Worm (Caenorhabditis elegans) whole organism, L4 larva: Measurements from ENCODE around the gene Y17G7B.12.

ENCODE experiments used
- D1046.2 ChIP-seq: fragments of 200-800 bp; sonication (Bioruptor generic); IDR thresholded peaks from 2 replicates; pipeline ENCODE4 v1.3.6; 2022; ENCODE audit warnings: missing genetic modification characterization, missing compliant biosample characterization
- F49E8.2 ChIP-seq: sonication (generic microtip); optimal IDR thresholded peaks from 2 replicates; lab custom pipeline; 2016; ENCODE audit warnings: missing compliant biosample characterization, mild to moderate bottlenecking, missing genetic modification characterization, borderline replicate concordance
- T20F7.1 ChIP-seq: fragments of 200-800 bp; sonication (Bioruptor generic); optimal IDR thresholded peaks from 2 replicates; lab custom pipeline; 2018; ENCODE audit warnings: mild to moderate bottlenecking, missing genetic modification characterization, missing compliant biosample characterization
- T26A8.4 ChIP-seq: fragments of 200-800 bp; sonication (Bioruptor generic); IDR thresholded peaks from 2 replicates; pipeline ENCODE4 v1.3.6; 2022; ENCODE audit warnings: missing genetic modification characterization, missing compliant biosample characterization
- Y48G9A.11 ChIP-seq: fragments of 200-800 bp; sonication (Bioruptor generic); IDR thresholded peaks from 2 replicates; pipeline ENCODE4 v1.3.6; 2022; ENCODE audit warnings: missing genetic modification reagents, missing genetic modification characterization, missing compliant biosample characterization
- Y75B8A.6 ChIP-seq: fragments of 200-800 bp; sonication (Bioruptor generic); IDR thresholded peaks from 2 replicates; pipeline ENCODE4 v1.3.6; 2022; ENCODE audit warnings: missing genetic modification reagents, missing genetic modification characterization, missing compliant biosample characterization
- aha-1 ChIP-seq: fragments of 150-350 bp; peaks from one replicate; lab custom pipeline; 2014; ENCODE audit warnings: missing biosample characterization, missing genetic modification characterization
- ceh-62 ChIP-seq: sonication (generic microtip); optimal IDR thresholded peaks from 2 replicates; lab custom pipeline; 2017; ENCODE audit warnings: missing biosample characterization, missing genetic modification characterization
- ceh-82 ChIP-seq: sonication (generic microtip); optimal IDR thresholded peaks from 2 replicates; lab custom pipeline; 2017; ENCODE audit warnings: missing biosample characterization, missing genetic modification characterization
- dpl-1 ChIP-seq: fragments of 150-350 bp; optimal IDR thresholded peaks from 2 replicates; lab custom pipeline; 2014; ENCODE audit warnings: missing biosample characterization, missing genetic modification reagents, missing genetic modification characterization
- dve-1 ChIP-seq: sonication (generic microtip); optimal IDR thresholded peaks from 2 replicates; lab custom pipeline; 2017; ENCODE audit warnings: antibody characterized with exemption, mild to moderate bottlenecking, missing genetic modification characterization, missing compliant biosample characterization; ENCODE audit not compliant: insufficient read depth
- egl-43 ChIP-seq: fragments of 200-800 bp; sonication (Bioruptor generic); IDR thresholded peaks from 2 replicates; pipeline ENCODE4 v1.3.6; 2022; ENCODE audit warnings: missing genetic modification reagents, missing genetic modification characterization, missing compliant biosample characterization
- gei-8 ChIP-seq: fragments of 200-800 bp; sonication (Bioruptor generic); optimal IDR thresholded peaks from 2 replicates; lab custom pipeline; 2018; ENCODE audit warnings: mild to moderate bottlenecking, missing genetic modification characterization, missing compliant biosample characterization
- hif-1 ChIP-seq, 2 experiments: sonication (generic microtip); optimal IDR thresholded peaks; 2 replicates each; lab custom pipeline; 2016 to 2017; ENCODE audit warnings: missing compliant biosample characterization in 2 of 2, missing genetic modification characterization in 2 of 2, missing genetic modification reagents in 2 of 2, missing genotype in 2 of 2, mild to moderate bottlenecking in 1 of 2
- hlh-11 ChIP-seq: fragments of 200-800 bp; sonication (Bioruptor generic); optimal IDR thresholded peaks from 2 replicates; lab custom pipeline; 2018; ENCODE audit warnings: mild to moderate bottlenecking, missing genetic modification characterization, missing compliant biosample characterization
- hlh-30 ChIP-seq: sonication (generic microtip); optimal IDR thresholded peaks from 2 replicates; lab custom pipeline; 2017; ENCODE audit warnings: antibody characterized with exemption, mild to moderate bottlenecking, missing genetic modification characterization, missing compliant biosample characterization; ENCODE audit not compliant: insufficient read depth
- hmg-1.1 ChIP-seq: fragments of 200-800 bp; sonication (Bioruptor generic); IDR thresholded peaks from 2 replicates; pipeline ENCODE4 v1.3.6; 2022; ENCODE audit warnings: missing genetic modification reagents, missing genetic modification characterization, missing compliant biosample characterization
- lin-1 ChIP-seq: fragments of 200-800 bp; sonication (Bioruptor generic); IDR thresholded peaks from 2 replicates; pipeline ENCODE4 v1.3.6; 2022; ENCODE audit warnings: missing genetic modification reagents, missing genetic modification characterization, missing compliant biosample characterization
- lin-15B ChIP-seq: fragments of 150-350 bp; sonication (generic microtip); optimal IDR thresholded peaks from 3 replicates; lab custom pipeline; 2014; ENCODE audit warnings: missing biosample characterization, missing genetic modification characterization
- lin-39 ChIP-seq: fragments of 150-350 bp; optimal IDR thresholded peaks from 2 replicates; lab custom pipeline; 2014; ENCODE audit warnings: missing biosample characterization, missing genetic modification reagents, missing genetic modification characterization
- lsy-2 ChIP-seq, 2 experiments: fragments of 150-350 bp in 1 of 2; sonication (generic microtip) in 1 of 2; optimal IDR thresholded peaks; 2 replicates each; lab custom pipeline; 2014 to 2017; ENCODE audit warnings: missing biosample characterization in 2 of 2, missing genetic modification characterization in 2 of 2
- madf-5 ChIP-seq, 2 experiments: fragments of 200-800 bp; sonication (Bioruptor generic); IDR thresholded peaks; 2 replicates each; pipeline ENCODE4 v1.3.6; 2022; ENCODE audit warnings: missing compliant biosample characterization in 2 of 2, missing genetic modification characterization in 2 of 2
- mdl-1 ChIP-seq, 2 experiments: fragments of 150-350 bp in 1 of 2; sonication (generic microtip) in 1 of 2; optimal IDR thresholded peaks; 2 replicates each; lab custom pipeline; 2014 to 2017; ENCODE audit warnings: missing biosample characterization in 2 of 2, missing genetic modification characterization in 2 of 2
- mxl-3 ChIP-seq: fragments of 200-800 bp; sonication (Bioruptor generic); optimal IDR thresholded peaks from 2 replicates; lab custom pipeline; 2018; ENCODE audit warnings: mild to moderate bottlenecking, missing genetic modification characterization, missing compliant biosample characterization
- nhr-10 ChIP-seq: fragments of 150-350 bp; optimal IDR thresholded peaks from 2 replicates; lab custom pipeline; 2014; ENCODE audit warnings: missing biosample characterization, missing genetic modification characterization
- nhr-11 ChIP-seq: fragments of 150-350 bp; optimal IDR thresholded peaks from 2 replicates; lab custom pipeline; 2014; ENCODE audit warnings: missing biosample characterization, missing genetic modification characterization
- nhr-25 ChIP-seq: sonication (generic microtip); optimal IDR thresholded peaks from 2 replicates; lab custom pipeline; 2017; ENCODE audit warnings: missing genetic modification characterization, mild to moderate bottlenecking, missing compliant biosample characterization, antibody characterized with exemption, moderate library complexity, borderline replicate concordance; ENCODE audit not compliant: insufficient read depth
- nhr-28 ChIP-seq: fragments of 150-350 bp; optimal IDR thresholded peaks from 2 replicates; lab custom pipeline; 2014; ENCODE audit warnings: missing biosample characterization, missing genetic modification characterization
- nhr-48 ChIP-seq: sonication (generic microtip); optimal IDR thresholded peaks from 2 replicates; lab custom pipeline; 2016; ENCODE audit warnings: mild to moderate bottlenecking, missing genetic modification characterization, missing compliant biosample characterization
- nhr-6 ChIP-seq: fragments of 150-350 bp; optimal IDR thresholded peaks from 2 replicates; lab custom pipeline; 2014; ENCODE audit warnings: missing biosample characterization, missing genetic modification characterization
- nhr-76 ChIP-seq: fragments of 150-350 bp; optimal IDR thresholded peaks from 2 replicates; lab custom pipeline; 2014; ENCODE audit warnings: missing biosample characterization, missing genetic modification characterization
- php-3 ChIP-seq: fragments of 200-800 bp; sonication (Bioruptor generic); IDR thresholded peaks from 2 replicates; pipeline ENCODE4 v1.3.6; 2022; ENCODE audit warnings: missing genetic modification reagents, missing genetic modification characterization, missing compliant biosample characterization
- rbr-2 ChIP-seq: sonication (generic microtip); optimal IDR thresholded peaks from 2 replicates; lab custom pipeline; 2016; ENCODE audit warnings: missing genotype, missing genetic modification characterization, missing compliant biosample characterization
- sdz-12 ChIP-seq: fragments of 200-800 bp; sonication (Bioruptor generic); optimal IDR thresholded peaks from 2 replicates; lab custom pipeline; 2018; ENCODE audit warnings: mild to moderate bottlenecking, missing genetic modification characterization, missing compliant biosample characterization
- set-16 ChIP-seq: fragments of 200-800 bp; sonication (Bioruptor generic); IDR thresholded peaks from 2 replicates; pipeline ENCODE4 v1.3.6; 2022; ENCODE audit warnings: missing genetic modification reagents, missing genetic modification characterization, missing compliant biosample characterization
- skn-1 ChIP-seq: fragments of 150-350 bp; optimal IDR thresholded peaks from 2 replicates; lab custom pipeline; 2014; ENCODE audit warnings: missing biosample characterization, missing genetic modification characterization
- tag-97 ChIP-seq: fragments of 200-800 bp; sonication (Bioruptor generic); IDR thresholded peaks from 2 replicates; pipeline ENCODE4 v1.3.6; 2022; ENCODE audit warnings: missing genetic modification characterization, missing compliant biosample characterization
- unc-130 ChIP-seq: sonication (generic microtip); optimal IDR thresholded peaks from 2 replicates; lab custom pipeline; 2016; ENCODE audit warnings: missing genetic modification reagents, missing genetic modification characterization, missing compliant biosample characterization
- unc-39 ChIP-seq: sonication (generic microtip); optimal IDR thresholded peaks from 2 replicates; lab custom pipeline; 2017; ENCODE audit warnings: missing biosample characterization, missing genetic modification characterization
- unc-62 ChIP-seq, 3 experiments: fragments of 150-350 bp in 1 of 3; sonication (generic microtip); optimal IDR thresholded peaks in 2 of 3; peaks in 1 of 3; 1 replicate in 1 of 3; 2 replicates in 2 of 3; lab custom pipeline; 2014 to 2017; ENCODE audit warnings: missing biosample characterization in 3 of 3, missing genetic modification characterization in 3 of 3, missing genetic modification reagents in 3 of 3, missing genotype in 1 of 3
- vab-7 ChIP-seq: fragments of 200-800 bp; sonication (Bioruptor generic); IDR thresholded peaks from 2 replicates; pipeline ENCODE4 v1.3.6; 2022; ENCODE audit warnings: missing genetic modification reagents, missing genetic modification characterization, missing compliant biosample characterization
- zfp-2 ChIP-seq: sonication (generic microtip); optimal IDR thresholded peaks from 2 replicates; lab custom pipeline; 2016; ENCODE audit warnings: mild to moderate bottlenecking, missing genetic modification characterization, missing compliant biosample characterization

Y17G7B.12 gene

ce11 chrII:12052924-12053323 is 29.3 kb downstream of the Y17G7B.12 start (continued):
- TF ChIP-seq F49E8.2 (tag; lab: Kevin White, UChicago) (no peak), ceh-82 (tag; lab: Kevin White, UChicago) (no peak), nhr-6 (tag; lab: Kevin White, UChicago) (no peak), nhr-11 (tag; lab: Kevin White, UChicago) (no peak), Y48G9A.11 (GFP tag; lab: Robert Waterston, UW) (no peak), set-16 (0 out of 2 replicates have a peak, but pooled peaks have one; percentile 26), rbr-2 (tag; lab: Kevin White, UChicago) (no peak), lin-39 (no peak), T26A8.4 (no peak), Y75B8A.6 (GFP tag; lab: Robert Waterston, UW) (no peak)

- TF ChIP-seq egl-43 (GFP tag; lab: Robert Waterston, UW) = no peak
- TF ChIP-seq mxl-3 (GFP tag; lab: Kevin White, UChicago) = peak; percentile 70
- TF ChIP-seq unc-62 (GFP tag; optimal IDR thresholded peaks at IDR 0.05 in 1 of 2; lab: Kevin White, UChicago) = peak in 1 of 2 experiments; percentile 58
- TF ChIP-seq unc-62 (tag; optimal IDR thresholded peaks at IDR 0.05; lab: Kevin White, UChicago) = no peak
- TF ChIP-seq T26A8.4 = no peak
- peak; percentile 37 for TF ChIP-seq hlh-30 (tag; lab: Kevin White, UChicago)
- peak; percentile 35 to 77 for TF ChIP-seq mdl-1 (tag; optimal IDR thresholded peaks at IDR 0.05; lab: Kevin White, UChicago)
- TF ChIP-seq nhr-28 (tag; lab: Kevin White, UChicago) = peak; percentile 18
- peak; percentile 6 for TF ChIP-seq hlh-11 (tag; lab: Kevin White, UChicago)
Measured at ce11 chrII:12053486-12053885, 29.8 kb downstream of the Y17G7B.12 start.

- TF ChIP-seq gei-8 (GFP tag; lab: Kevin White, UChicago) = no peak
- no peak for TF ChIP-seq nhr-48 (tag; lab: Kevin White, UChicago)
- no peak for TF ChIP-seq vab-7 (GFP tag; lab: Robert Waterston, UW)
- no peak for TF ChIP-seq lin-1 (GFP tag; lab: Robert Waterston, UW)
- TF ChIP-seq dpl-1 (GFP tag; lab: Kevin White, UChicago) = no peak
- no peak for TF ChIP-seq Y75B8A.6 (GFP tag; lab: Robert Waterston, UW)
- no peak for TF ChIP-seq nhr-76 (tag; lab: Kevin White, UChicago)
- TF ChIP-seq tag-97 (GFP tag; lab: Robert Waterston, UW) = no peak
- no peak for TF ChIP-seq unc-39 (tag; lab: Kevin White, UChicago)
- peak in 1 of 2 experiments; percentile 1 for TF ChIP-seq lsy-2 (tag; optimal IDR thresholded peaks at IDR 0.05; lab: Kevin White, UChicago)
- 0 out of 4 replicates have a peak, but pooled peaks of 1 of the 2 experiments have one; percentile 28 for TF ChIP-seq madf-5 (GFP tag; IDR thresholded peaks at IDR 0.05; lab: Robert Waterston, UW)
- TF ChIP-seq hmg-1.1 (GFP tag; lab: Robert Waterston, UW) = 0 out of 2 replicates have a peak, but pooled peaks have one; percentile 15
- TF ChIP-seq skn-1 (tag; lab: Kevin White, UChicago) = no peak
- TF ChIP-seq aha-1 (tag; lab: Kevin White, UChicago) = peak; percentile 27
- TF ChIP-seq unc-130 = no peak
- no peak for TF ChIP-seq F49E8.2 (tag; lab: Kevin White, UChicago)
- TF ChIP-seq, all 104 proteins: peak for 4
Measured at ce11 chrII:12054150-12054549, 30.5 kb downstream of the Y17G7B.12 start.

- TF ChIP-seq mdl-1 (tag; optimal IDR thresholded peaks at IDR 0.05; lab: Kevin White, UChicago) = peak in 1 of 2 experiments; percentile 34
- peak in 1 of 2 experiments; percentile 10 for TF ChIP-seq hif-1 (tag; optimal IDR thresholded peaks at IDR 0.05; lab: Kevin White, UChicago)
- TF ChIP-seq nhr-25 (tag; lab: Kevin White, UChicago) = peak; percentile 19
- no peak for TF ChIP-seq sdz-12 (GFP tag; lab: Kevin White, UChicago)
- TF ChIP-seq lin-15B = no peak
- 0 out of 2 replicates have a peak, but pooled peaks have one; percentile 6 for TF ChIP-seq D1046.2 (GFP tag; lab: Robert Waterston, UW)
- no peak for TF ChIP-seq zfp-2 (tag; lab: Kevin White, UChicago)
- TF ChIP-seq hlh-11 (tag; lab: Kevin White, UChicago) = peak; percentile 19
- no peak for TF ChIP-seq ceh-62 (tag; lab: Kevin White, UChicago)
- no peak for TF ChIP-seq lsy-2 (tag; optimal IDR thresholded peaks at IDR 0.05; lab: Kevin White, UChicago)
- no peak for TF ChIP-seq php-3 (GFP tag; lab: Robert Waterston, UW)
- TF ChIP-seq T20F7.1 = no peak
- peak; percentile 15 for TF ChIP-seq dve-1 (tag; lab: Kevin White, UChicago)
- no peak for TF ChIP-seq nhr-10 (tag; lab: Kevin White, UChicago)
- TF ChIP-seq aha-1 (tag; lab: Kevin White, UChicago) = peak; percentile 66
- TF ChIP-seq, all 104 proteins: peak for 7
Measured at ce11 chrII:12054558-12054957, 30.9 kb downstream of the Y17G7B.12 start.
